Fruit fly (Drosophila melanogaster): Measurements from ENCODE around the gene CG15210.
A peak's percentile ranks its signal among the peaks of the same experiment; 100 is the strongest.

Gene CG15210

dm6 chrX:10802457-10803378 is 36.3 kb upstream of the CG15210 start (continued):
- TF ChIP-seq CG7745 (tag; optimal IDR thresholded peaks at IDR 0.05) (no peak), CG11093 (GFP tag; IDR thresholded peaks at IDR 0.05) (peak; percentile 36; the same call in 1 of the 3 replicates), HHEX (GFP tag; optimal IDR thresholded peaks at IDR 0.05) (peak; percentile 59), CG13424 (tag; optimal IDR thresholded peaks at IDR 0.05) (peak; percentile 79), Adf1 (GFP tag; IDR thresholded peaks at IDR 0.05) (no peak; the same call in 1 of the 2 replicates), CG18262 (tag; optimal IDR thresholded peaks at IDR 0.05) (peak; percentile 86), CG4404 (GFP tag; IDR thresholded peaks at IDR 0.05) (no peak), CG31365 (tag; optimal IDR thresholded peaks at IDR 0.05) (no peak), cwo (GFP tag; optimal IDR thresholded peaks at IDR 0.05) (peak; percentile 68), sens (GFP tag) (peak; percentile 86), HLH3B (GFP tag; IDR thresholded peaks at IDR 0.05) (peak; percentile 53; the same call in 1 of the 2 replicates), dysf (GFP tag; IDR thresholded peaks at IDR 0.05) (peak; percentile 73; the same call in 2 of the 3 replicates), trem (tag; optimal IDR thresholded peaks at IDR 0.05) (peak; percentile 63), CG9437 (GFP tag; optimal IDR thresholded peaks at IDR 0.05) (peak; percentile 65), HmgD (GFP tag; optimal IDR thresholded peaks at IDR 0.05) (no peak), Eip74EF (GFP tag; optimal IDR thresholded peaks at IDR 0.05) (peak in 1 of 2 experiments; percentile 66), CG17612 (GFP tag; IDR thresholded peaks at IDR 0.05) (no peak), slbo (GFP tag; IDR thresholded peaks at IDR 0.05) (peak; percentile 31; the same call in 1 of the 2 replicates), insv (GFP tag; optimal IDR thresholded peaks at IDR 0.05) (no peak), CG4820 (GFP tag; optimal IDR thresholded peaks at IDR 0.05) (peak; percentile 31), Fer1 (GFP tag; optimal IDR thresholded peaks at IDR 0.05) (peak; percentile 60), odd (GFP tag; optimal IDR thresholded peaks at IDR 0.05) (peak; percentile 69), CG13287 (GFP tag; IDR thresholded peaks at IDR 0.05; ENCODE audit: partially characterized antibody) (no peak), Ets65A (GFP tag) (peak; percentile 64), chinmo (GFP tag; IDR thresholded peaks at IDR 0.05; ENCODE audit: partially characterized antibody) (no peak), CG13775 (GFP tag; optimal IDR thresholded peaks at IDR 0.05) (peak; percentile 40), esg (GFP tag; conservative IDR thresholded peaks at IDR 0.05) (no peak; the same call in 1 of the 2 replicates), Hr78 (GFP tag; optimal IDR thresholded peaks at IDR 0.05) (peak in 1 of 2 experiments; percentile 91), kni (GFP tag; optimal IDR thresholded peaks at IDR 0.05) (no peak), CG31441 (GFP tag; IDR thresholded peaks at IDR 0.05) (peak; percentile 88), CG9817 (tag; optimal IDR thresholded peaks at IDR 0.05) (peak; percentile 42), gsb-n (tag; optimal IDR thresholded peaks at IDR 0.05) (peak; percentile 65), mirr (GFP tag; optimal IDR thresholded peaks at IDR 0.05) (no peak), CG17359 (tag; optimal IDR thresholded peaks at IDR 0.05) (peak; percentile 70), CG12659 (GFP tag; optimal IDR thresholded peaks at IDR 0.05) (peak; percentile 66), Hmx (GFP tag; optimal IDR thresholded peaks at IDR 0.05) (no peak), CG17385 (GFP tag; optimal IDR thresholded peaks at IDR 0.05) (peak; percentile 72), CG18011 (GFP tag; optimal IDR thresholded peaks at IDR 0.05) (no peak), CG2712 (tag; optimal IDR thresholded peaks at IDR 0.05) (peak; percentile 81), zf30C (GFP tag; optimal IDR thresholded peaks at IDR 0.05) (no peak), sisA (GFP tag; IDR thresholded peaks at IDR 0.05) (0 out of 2 replicates have a peak, but pooled peaks have one; percentile 33), ttk (GFP tag; IDR thresholded peaks at IDR 0.05) (peak; percentile 32; the same call in 1 of the 2 replicates), CG11696 (GFP tag; IDR thresholded peaks at IDR 0.05) (peak; percentile 91), CG10543 (GFP tag; optimal IDR thresholded peaks at IDR 0.05) (peak; percentile 9), CG3065 (GFP tag; optimal IDR thresholded peaks at IDR 0.05) (peak; percentile 30), ham (GFP tag; IDR thresholded peaks at IDR 0.05) (no peak), D19A (tag; optimal IDR thresholded peaks at IDR 0.05) (peak; percentile 78)

Measured in whole organism, embryonic.